Fruit fly (Drosophila melanogaster): ENCODE results near the gene CG32829.

DNA sequence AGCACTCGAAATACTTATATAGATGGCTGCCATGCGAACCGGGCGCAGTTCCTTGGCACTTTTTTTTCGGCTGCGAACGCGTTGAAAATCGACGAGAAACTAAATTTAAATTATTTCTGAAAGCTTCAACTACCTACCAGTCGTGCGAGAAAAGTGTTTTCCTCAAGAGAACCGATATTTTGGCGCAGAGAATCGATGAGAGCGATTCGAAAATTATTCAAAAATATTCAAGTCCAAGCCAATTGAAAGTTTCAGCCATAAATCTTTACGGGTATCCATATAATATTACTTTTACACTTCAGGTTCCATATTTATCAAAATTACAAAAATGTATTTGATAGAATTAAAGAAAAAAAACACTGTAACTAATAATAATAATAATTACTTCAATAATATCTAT, 26.5 kb upstream of the CG32829 start, which contains the start of gene CG18304:
- TF ChIP-seq pan (optimal IDR thresholded peaks at IDR 0.05) = no peak
- TF ChIP-seq h (GFP tag; optimal IDR thresholded peaks at IDR 0.05) = no peak
- TF ChIP-seq Dfd (GFP tag; optimal IDR thresholded peaks at IDR 0.05) = no peak
- TF ChIP-seq N (GFP tag; optimal IDR thresholded peaks at IDR 0.05) = no peak
- TF ChIP-seq Hr78 (GFP tag; optimal IDR thresholded peaks at IDR 0.05) = no peak
- TF ChIP-seq usp (GFP tag; optimal IDR thresholded peaks at IDR 0.05) = no peak
- no peak for TF ChIP-seq OdsH (GFP tag; optimal IDR thresholded peaks at IDR 0.05)
- no peak for TF ChIP-seq Jra (GFP tag; optimal IDR thresholded peaks at IDR 0.05)
- TF ChIP-seq GATAd (GFP tag; optimal IDR thresholded peaks at IDR 0.05) = no peak
- no peak for TF ChIP-seq fru (GFP tag; optimal IDR thresholded peaks at IDR 0.05)
- no peak for TF ChIP-seq Abd-B (GFP tag; optimal IDR thresholded peaks at IDR 0.05)
- no peak for TF ChIP-seq br (GFP tag; optimal IDR thresholded peaks at IDR 0.05)
- TF ChIP-seq foxo (GFP tag; optimal IDR thresholded peaks at IDR 0.05) = no peak
- TF ChIP-seq dmrt93B (GFP tag; optimal IDR thresholded peaks at IDR 0.05) = no peak

All from whole organism, wandering third instar larva.